Worm (Caenorhabditis elegans) whole organism, dauer: ENCODE data around the gene toe-1.

Source experiments
- unc-62 ChIP-seq: sonication (generic microtip); optimal IDR thresholded peaks from 2 replicates; lab custom pipeline; 2017; ENCODE audit warnings: missing biosample characterization, missing genetic modification reagents, missing genetic modification characterization

toe-1 gene

ce11 chrII:4441278-4441677, 16.3 kb downstream of the toe-1 start:
- no peak for TF ChIP-seq unc-62 (GFP tag; lab: Kevin White, UChicago)

- no peak for TF ChIP-seq unc-62 (GFP tag; lab: Kevin White, UChicago)
Measured at ce11 chrII:4444811-4445210, 19.8 kb downstream of the toe-1 start.

ce11 chrII:4453051-4453450, 28.1 kb downstream of the toe-1 start, which contains the start of gene twk-2:
Gene twk-2 (minus strand): TSS chrII:4453151.
- TF ChIP-seq unc-62 (GFP tag; lab: Kevin White, UChicago): no peak

- TF ChIP-seq unc-62 (GFP tag; lab: Kevin White, UChicago): no peak
Measured at ce11 chrII:4453453-4453852, 28.5 kb downstream of the toe-1 start.

ce11 chrII:4454823-4455222, 29.9 kb downstream of the toe-1 start:
- no peak for TF ChIP-seq unc-62 (GFP tag; lab: Kevin White, UChicago)

ce11 chrII:4456024-4456423, 31.1 kb downstream of the toe-1 start:
- no peak for TF ChIP-seq unc-62 (GFP tag; lab: Kevin White, UChicago)

- no peak for TF ChIP-seq unc-62 (GFP tag; lab: Kevin White, UChicago)
Measured at ce11 chrII:4460297-4460696, 35.3 kb downstream of the toe-1 start.

- TF ChIP-seq unc-62 (GFP tag; lab: Kevin White, UChicago): no peak
Measured at ce11 chrII:4460851-4461250, 35.9 kb downstream of the toe-1 start, which contains the start of the genes T12C9.7 and vps-18. Gene T12C9.7 (minus strand): TSS chrII:4460951. Gene vps-18 (plus strand): TSS chrII:4461130.

ce11 chrII:4462842-4463241, 37.9 kb downstream of the toe-1 start:
- TF ChIP-seq unc-62 (GFP tag; lab: Kevin White, UChicago): no peak

- no peak for TF ChIP-seq unc-62 (GFP tag; lab: Kevin White, UChicago)
Measured at ce11 chrII:4467869-4468268, 42.9 kb downstream of the toe-1 start, which contains the start of gene W06B4.2. Gene W06B4.2 (plus strand): TSS chrII:4468169.

ce11 chrII:4468897-4469459, 44.0 kb downstream of the toe-1 start:
- TF ChIP-seq unc-62 (GFP tag; lab: Kevin White, UChicago): no peak

- TF ChIP-seq unc-62 (GFP tag; lab: Kevin White, UChicago): no peak
Measured at ce11 chrII:4470972-4471645, 46.1 kb downstream of the toe-1 start, which contains the start of gene W06B4.1. Gene W06B4.1 (plus strand): TSS chrII:4471595.

ce11 chrII:4474005-4474655, 49.2 kb downstream of the toe-1 start:
- TF ChIP-seq unc-62 (GFP tag; lab: Kevin White, UChicago): no peak

- TF ChIP-seq unc-62 (GFP tag; lab: Kevin White, UChicago): no peak
Measured at ce11 chrII:4478303-4478702, 53.3 kb downstream of the toe-1 start, which contains the start of gene T05C1.1. Gene T05C1.1 (plus strand): TSS chrII:4478603.

ce11 chrII:4482021-4482420, 57.1 kb downstream of the toe-1 start, which contains the start of gene T05C1.2:
Gene T05C1.2 (minus strand): TSS chrII:4482121.
- no peak for TF ChIP-seq unc-62 (GFP tag; lab: Kevin White, UChicago)
